Fruit fly (Drosophila melanogaster) whole organism, embryonic: ENCODE results near the gene CG46464.
A peak's percentile ranks its signal among the peaks of the same experiment; 100 is the strongest.

ENCODE experiments used
- Asciz ChIP-seq: fragments of 200-800 bp; sonication (Bioruptor generic); optimal IDR thresholded peaks from 2 replicates; lab custom pipeline; 2017; ENCODE audit warnings: missing biosample characterization, mild to moderate bottlenecking, missing genetic modification characterization, missing genetic modification reagents
- Atf6 ChIP-seq: fragments of 200-800 bp; sonication (Bioruptor generic); IDR thresholded peaks from 2 replicates; pipeline ENCODE4 v1.3.6; 2022; ENCODE audit warnings: missing biosample characterization, missing genetic modification characterization
- B-H1 ChIP-seq: fragments of 200-800 bp; sonication (Bioruptor generic); IDR thresholded peaks from 3 replicates; pipeline ENCODE4 v1.3.6; 2022; ENCODE audit warnings: missing biosample characterization, missing genetic modification characterization
- CG10209 ChIP-seq: fragments of 200-800 bp; sonication (Bioruptor generic); optimal IDR thresholded peaks from 3 replicates; lab custom pipeline; 2017; ENCODE audit warnings: missing biosample characterization, mild to moderate bottlenecking, missing genetic modification characterization, missing genetic modification reagents
- CG10321 ChIP-seq: fragments of 200-800 bp; sonication (Bioruptor generic); IDR thresholded peaks from 2 replicates; pipeline ENCODE4 v1.3.6; 2022; ENCODE audit warnings: missing biosample characterization, missing genetic modification characterization
- CG11504 ChIP-seq: fragments of 200-800 bp; sonication (Bioruptor generic); optimal IDR thresholded peaks from 3 replicates; lab custom pipeline; 2019; ENCODE audit warnings: missing biosample characterization, mild to moderate bottlenecking, missing genetic modification characterization, moderate library complexity
- CG12155 ChIP-seq: fragments of 200-800 bp; sonication (Bioruptor generic); optimal IDR thresholded peaks from 3 replicates; lab custom pipeline; 2016; ENCODE audit warnings: missing biosample characterization, missing genetic modification characterization
- CG13123 ChIP-seq: fragments of 200-800 bp; sonication (Bioruptor generic); optimal IDR thresholded peaks from 2 replicates; lab custom pipeline; 2016; ENCODE audit warnings: missing biosample characterization, missing genetic modification characterization
- CG13424 ChIP-seq: fragments of 200-800 bp; sonication (Bioruptor generic); optimal IDR thresholded peaks from 2 replicates; lab custom pipeline; 2019; ENCODE audit warnings: missing biosample characterization, mild to moderate bottlenecking, missing genetic modification characterization, moderate library complexity
- CG14050 ChIP-seq: fragments of 200-800 bp; sonication (Bioruptor generic); IDR thresholded peaks from 3 replicates; pipeline ENCODE4 v1.3.6; 2022; ENCODE audit warnings: missing biosample characterization, missing genetic modification characterization
- CG14441 ChIP-seq: fragments of 200-800 bp; sonication (Bioruptor generic); IDR thresholded peaks from 2 replicates; pipeline ENCODE4 v1.3.6; 2022; ENCODE audit warnings: missing biosample characterization, missing genetic modification characterization
- CG14710 ChIP-seq: fragments of 200-800 bp; sonication (Bioruptor generic); optimal IDR thresholded peaks from 3 replicates; lab custom pipeline; 2019; ENCODE audit warnings: missing biosample characterization, mild to moderate bottlenecking, missing genetic modification characterization, moderate library complexity
- CG15269 ChIP-seq: fragments of 200-800 bp; sonication (Bioruptor generic); optimal IDR thresholded peaks from 2 replicates; lab custom pipeline; 2018; ENCODE audit warnings: missing biosample characterization, mild to moderate bottlenecking, missing genetic modification characterization, moderate library complexity
- CG17328 ChIP-seq: fragments of 200-800 bp; sonication (Bioruptor generic); IDR thresholded peaks from 2 replicates; pipeline ENCODE4 v1.3.6; 2022; ENCODE audit warnings: missing biosample characterization, missing genetic modification characterization
- CG18262 ChIP-seq: fragments of 200-800 bp; optimal IDR thresholded peaks from 3 replicates; lab custom pipeline; 2019; ENCODE audit warnings: missing biosample characterization, mild to moderate bottlenecking, missing genetic modification characterization, moderate library complexity
- CG2120 ChIP-seq: fragments of 200-800 bp; sonication (Bioruptor generic); optimal IDR thresholded peaks from 3 replicates; lab custom pipeline; 2016; ENCODE audit warnings: missing biosample characterization, missing genetic modification characterization
- CG2678 ChIP-seq: fragments of 200-800 bp; sonication (Bioruptor generic); optimal IDR thresholded peaks from 3 replicates; lab custom pipeline; 2019; ENCODE audit warnings: missing biosample characterization, mild to moderate bottlenecking, missing genetic modification characterization, moderate library complexity
- CG4360 ChIP-seq: fragments of 200-800 bp; sonication (Bioruptor generic); IDR thresholded peaks from 2 replicates; pipeline ENCODE4 v1.3.6; 2022; ENCODE audit warnings: missing biosample characterization, missing genetic modification characterization
- CG43689 ChIP-seq: fragments of 200-800 bp; sonication (Bioruptor generic); IDR thresholded peaks from 2 replicates; pipeline ENCODE4 v1.3.6; 2022; ENCODE audit warnings: missing biosample characterization, missing genetic modification characterization
- CG5180 ChIP-seq: fragments of 200-800 bp; sonication (Bioruptor generic); optimal IDR thresholded peaks from 3 replicates; lab custom pipeline; 2017; ENCODE audit warnings: missing biosample characterization, missing genetic modification characterization, mild to moderate bottlenecking, moderate library complexity, missing genetic modification reagents
- CG6683 ChIP-seq: fragments of 200-800 bp; sonication (Bioruptor generic); optimal IDR thresholded peaks from 2 replicates; lab custom pipeline; 2017; ENCODE audit warnings: missing biosample characterization, mild to moderate bottlenecking, missing genetic modification characterization, missing genetic modification reagents
- CoRest ChIP-seq: fragments of 200-800 bp; sonication (Bioruptor generic); optimal IDR thresholded peaks from 3 replicates; lab custom pipeline; 2018; ENCODE audit warnings: missing biosample characterization, mild to moderate bottlenecking, missing genetic modification characterization, moderate library complexity
- Dip3 ChIP-seq: fragments of 200-800 bp; sonication (Bioruptor generic); optimal IDR thresholded peaks from 3 replicates; lab custom pipeline; 2016; ENCODE audit warnings: missing biosample characterization, missing genetic modification characterization
- Hey ChIP-seq: fragments of 200-800 bp; sonication (Bioruptor generic); optimal IDR thresholded peaks from 3 replicates; lab custom pipeline; 2018; ENCODE audit warnings: missing biosample characterization, mild to moderate bottlenecking, missing genetic modification characterization
- Hr3 ChIP-seq: fragments of 200-800 bp; sonication (Bioruptor generic); optimal IDR thresholded peaks from 3 replicates; lab custom pipeline; 2016; ENCODE audit warnings: missing biosample characterization, missing genetic modification characterization
- Hr51 ChIP-seq, 2 experiments: fragments of 200-800 bp; sonication (Bioruptor generic); optimal IDR thresholded peaks; 2 replicates in 1 of 2; 3 replicates in 1 of 2; lab custom pipeline; 2016 to 2018; ENCODE audit warnings: missing biosample characterization in 2 of 2, missing genetic modification characterization in 2 of 2, mild to moderate bottlenecking in 1 of 2, moderate library complexity in 1 of 2
- MTF-1 ChIP-seq: fragments of 200-800 bp; sonication (Bioruptor generic); optimal IDR thresholded peaks from 2 replicates; lab custom pipeline; 2018; ENCODE audit warnings: missing biosample characterization, mild to moderate bottlenecking, missing genetic modification characterization, borderline replicate concordance
- Oli ChIP-seq: fragments of 200-800 bp; sonication (Bioruptor generic); optimal IDR thresholded peaks from 2 replicates; lab custom pipeline; 2018; ENCODE audit warnings: missing biosample characterization, mild to moderate bottlenecking, missing genetic modification characterization, moderate library complexity
- PHDP ChIP-seq: fragments of 200-800 bp; sonication (Bioruptor generic); optimal IDR thresholded peaks from 3 replicates; lab custom pipeline; 2018; ENCODE audit warnings: missing biosample characterization, mild to moderate bottlenecking, missing genetic modification characterization, moderate library complexity
- Rfx ChIP-seq: fragments of 200-800 bp; sonication (Bioruptor generic); IDR thresholded peaks from 2 replicates; pipeline ENCODE4 v1.3.6; 2022; ENCODE audit warnings: missing biosample characterization, missing genetic modification characterization
- Sin3A ChIP-seq: fragments of >200 bp; optimal IDR thresholded peaks from 2 replicates; lab custom pipeline; 2018
- TFAM ChIP-seq: fragments of 200-800 bp; sonication (Bioruptor generic); optimal IDR thresholded peaks from 2 replicates; lab custom pipeline; 2017; ENCODE audit warnings: missing biosample characterization, missing genetic modification characterization, inconsistent platforms
- ase ChIP-seq: fragments of 200-800 bp; sonication (Bioruptor generic); IDR thresholded peaks from 3 replicates; pipeline ENCODE4 v1.3.6; 2022; ENCODE audit warnings: missing biosample characterization, missing genetic modification characterization
- chm ChIP-seq: fragments of 200-800 bp; sonication (Bioruptor generic); IDR thresholded peaks from 2 replicates; pipeline ENCODE4 v1.3.6; 2022; ENCODE audit warnings: missing biosample characterization, missing genetic modification characterization
- ci ChIP-seq: fragments of 200-800 bp; sonication (Bioruptor generic); IDR thresholded peaks from 3 replicates; pipeline ENCODE4 v1.3.6; 2022; ENCODE audit warnings: missing biosample characterization, missing genetic modification characterization
- dysf ChIP-seq: fragments of 200-800 bp; sonication (Bioruptor generic); IDR thresholded peaks from 3 replicates; pipeline ENCODE4 v1.3.6; 2022; ENCODE audit warnings: missing biosample characterization, missing genetic modification characterization
- grau ChIP-seq: fragments of 200-800 bp; optimal IDR thresholded peaks from 3 replicates; lab custom pipeline; 2019; ENCODE audit warnings: missing biosample characterization, mild to moderate bottlenecking, missing genetic modification characterization, moderate library complexity
- her ChIP-seq: fragments of 200-800 bp; sonication (Bioruptor generic); optimal IDR thresholded peaks from 2 replicates; lab custom pipeline; 2016; ENCODE audit warnings: missing biosample characterization, missing genetic modification characterization
- lab ChIP-seq: fragments of 200-800 bp; sonication (Bioruptor generic); optimal IDR thresholded peaks from 3 replicates; lab custom pipeline; 2017; ENCODE audit warnings: missing biosample characterization, missing genetic modification characterization, mild to moderate bottlenecking, moderate library complexity, missing genetic modification reagents
- lilli ChIP-seq: fragments of 200-800 bp; sonication (Bioruptor generic); optimal IDR thresholded peaks from 3 replicates; lab custom pipeline; 2016; ENCODE audit warnings: missing biosample characterization, missing genetic modification characterization
- onecut ChIP-seq: fragments of 200-800 bp; sonication (Bioruptor generic); IDR thresholded peaks from 2 replicates; pipeline ENCODE4 v1.3.6; 2022; ENCODE audit warnings: missing biosample characterization, missing genetic modification characterization
- prd ChIP-seq, 3 experiments: fragments of >200 bp in 2 of 3; fragments of 200-800 bp in 1 of 3; sonication (Bioruptor generic) in 1 of 3; optimal IDR thresholded peaks in 2 of 3; IDR thresholded peaks in 1 of 3; 2 replicates in 2 of 3; 3 replicates in 1 of 3; pipeline versions ENCODE4 v1.3.6 to Lab custom; 2017 to 2022; ENCODE audit warnings: missing biosample characterization in 1 of 3, missing genetic modification characterization in 1 of 3
- sd ChIP-seq: fragments of 200-800 bp; sonication (Bioruptor generic); optimal IDR thresholded peaks from 3 replicates; lab custom pipeline; 2018; ENCODE audit warnings: missing biosample characterization, mild to moderate bottlenecking, missing genetic modification characterization, moderate library complexity
- sens-2 ChIP-seq: fragments of 200-800 bp; sonication (Bioruptor generic); IDR thresholded peaks from 2 replicates; pipeline ENCODE4 v1.3.6; 2022; ENCODE audit warnings: missing biosample characterization, missing genetic modification characterization
- sisA ChIP-seq: fragments of 200-800 bp; sonication (Bioruptor generic); IDR thresholded peaks from 2 replicates; pipeline ENCODE4 v1.3.6; 2022; ENCODE audit warnings: missing biosample characterization, missing genetic modification characterization
- so ChIP-seq: fragments of 200-800 bp; sonication (Bioruptor generic); IDR thresholded peaks from 3 replicates; pipeline ENCODE4 v1.3.6; 2022; ENCODE audit warnings: missing biosample characterization, missing genetic modification characterization
- sqz ChIP-seq: fragments of 200-800 bp; sonication (Bioruptor generic); optimal IDR thresholded peaks from 3 replicates; lab custom pipeline; 2018; ENCODE audit warnings: missing biosample characterization, mild to moderate bottlenecking, missing genetic modification characterization
- unpg ChIP-seq: fragments of 200-800 bp; sonication (Bioruptor generic); optimal IDR thresholded peaks from 3 replicates; lab custom pipeline; 2018; ENCODE audit warnings: missing biosample characterization, mild to moderate bottlenecking, missing genetic modification characterization, moderate library complexity
- wor ChIP-seq: fragments of 200-800 bp; sonication (Bioruptor generic); IDR thresholded peaks from 2 replicates; pipeline ENCODE4 v1.3.6; 2022; ENCODE audit warnings: missing biosample characterization, missing genetic modification characterization

The CG46464 gene

dm6 chrX:17482808-17483207 is 39.0 kb upstream of the CG46464 start (continued):
- TF ChIP-seq ase (GFP tag; lab: Robert Waterston, UW) (peak; percentile 13; the same call in 1 of the 3 replicates), chm (GFP tag; lab: Robert Waterston, UW) (0 out of 2 replicates have a peak, but pooled peaks have one; percentile 12), lilli (GFP tag; lab: Kevin White, UChicago) (no peak), Asciz (peak; percentile 41), CG13424 (tag; lab: Kevin White, UChicago) (peak; percentile 43), Hr3 (GFP tag; lab: Kevin White, UChicago) (no peak), CG17328 (GFP tag; lab: Robert Waterston, UW) (no peak), sqz (GFP tag; lab: Kevin White, UChicago) (peak; percentile 24), Rfx (peak; percentile 38; the same call in 1 of the 2 replicates), Atf6 (GFP tag; lab: Robert Waterston, UW) (peak; percentile 24; the same call in 1 of the 2 replicates), CG14441 (GFP tag; lab: Robert Waterston, UW) (peak; percentile 46; the same call in 1 of the 2 replicates), prd (optimal IDR thresholded peaks at IDR 0.05; lab: Kevin White, UChicago) (no peak), prd (GFP tag; IDR thresholded peaks at IDR 0.05; lab: Robert Waterston, UW) (peak; percentile 29; the same call in 1 of the 3 replicates), Hr51 (GFP tag; optimal IDR thresholded peaks at IDR 0.05; lab: Kevin White, UChicago) (peak in 1 of 2 experiments; percentile 59), Dip3 (no peak), unpg (no peak), PHDP (peak; percentile 15), CG10321 (GFP tag; lab: Robert Waterston, UW) (no peak), CG18262 (tag; lab: Kevin White, UChicago) (peak; percentile 20), CG12155 (GFP tag; lab: Kevin White, UChicago) (no peak), CG15269 (tag; lab: Kevin White, UChicago) (peak; percentile 63), lab (GFP tag; lab: Kevin White, UChicago) (peak; percentile 30), sisA (GFP tag; lab: Robert Waterston, UW) (0 out of 2 replicates have a peak, but pooled peaks have one; percentile 11), dysf (GFP tag; lab: Robert Waterston, UW) (peak; percentile 67; the same call in 2 of the 3 replicates), wor (no peak), her (GFP tag; lab: Kevin White, UChicago) (no peak), MTF-1 (GFP tag; lab: Kevin White, UChicago) (no peak), onecut (GFP tag; lab: Robert Waterston, UW) (no peak), CG5180 (GFP tag; lab: Kevin White, UChicago) (peak; percentile 30), CG13123 (no peak), CG4360 (GFP tag; lab: Robert Waterston, UW) (no peak), CoRest (tag; lab: Kevin White, UChicago) (peak; percentile 35), grau (tag; lab: Kevin White, UChicago) (peak; percentile 33), CG43689 (GFP tag; lab: Robert Waterston, UW) (no peak), sd (peak; percentile 38), Sin3A (lab: Kevin White, UChicago) (no peak), B-H1 (0 out of 3 replicates have a peak, but pooled peaks have one; percentile 19), Oli (peak; percentile 38), CG14710 (tag; lab: Kevin White, UChicago) (no peak), CG10209 (GFP tag; lab: Kevin White, UChicago) (peak; percentile 3), CG11504 (peak; percentile 62), Hey (tag; lab: Kevin White, UChicago) (no peak), CG2678 (tag; lab: Kevin White, UChicago) (peak; percentile 58), ci (GFP tag; lab: Robert Waterston, UW) (0 out of 3 replicates have a peak, but pooled peaks have one; percentile 12), so (GFP tag; lab: Robert Waterston, UW) (peak; percentile 15; the same call in 1 of the 3 replicates), CG6683 (GFP tag; lab: Kevin White, UChicago) (no peak), TFAM (GFP tag; lab: Kevin White, UChicago) (no peak), sens-2 (GFP tag; lab: Robert Waterston, UW) (0 out of 2 replicates have a peak, but pooled peaks have one; percentile 28), CG14050 (GFP tag; lab: Robert Waterston, UW) (peak; percentile 44; the same call in 1 of the 3 replicates), CG2120 (no peak)
- TF ChIP-seq, all 482 proteins: peak for 91
